Fruit fly (Drosophila melanogaster) whole organism, wandering third instar larva: ENCODE data around the gene CG7655.

Experiments
- N ChIP-seq: fragments of >200 bp; optimal IDR thresholded peaks from 2 replicates; lab custom pipeline; 2018; ENCODE audit warnings: missing biosample characterization, missing external identifiers, missing genetic modification characterization
- h ChIP-seq: fragments of 200-800 bp; sonication (Bioruptor generic); optimal IDR thresholded peaks from 3 replicates; lab custom pipeline; 2016; ENCODE audit warnings: missing biosample characterization, mild to moderate bottlenecking, missing genetic modification characterization

DNA sequence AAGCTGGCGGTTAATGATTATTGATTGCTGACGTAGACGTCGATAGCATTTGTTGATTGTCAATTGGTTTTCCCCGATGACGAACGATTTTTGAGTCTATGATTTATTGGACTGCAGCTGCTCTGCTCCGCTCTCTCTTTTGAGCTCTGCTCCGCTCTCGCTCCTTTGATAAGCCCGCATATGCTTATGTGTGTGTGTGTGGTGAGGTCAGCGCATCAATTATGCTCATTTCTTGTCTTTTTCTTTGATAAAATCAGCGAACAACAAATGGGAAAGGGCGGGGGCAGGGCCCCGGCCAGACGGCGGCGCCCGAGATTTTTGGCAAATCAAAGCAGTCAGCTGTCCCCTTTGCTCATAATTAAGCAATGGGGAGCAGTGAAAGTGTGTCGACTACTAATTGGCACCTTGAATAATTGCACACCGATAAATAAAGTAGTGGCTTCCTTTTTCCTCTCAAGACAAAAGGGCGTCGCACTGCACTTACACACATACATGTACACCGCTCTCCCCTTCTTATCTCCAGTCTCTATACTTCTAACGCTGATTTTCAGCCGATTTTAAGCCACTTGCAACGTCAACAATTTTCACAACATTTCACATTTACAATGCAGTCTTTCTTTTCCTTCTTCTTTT is 742 bp upstream of the CG7655 start:
- TF ChIP-seq h (GFP tag; lab: Kevin White, UChicago) (no peak), N (GFP tag; lab: Kevin White, UChicago) (no peak)
